Fruit fly (Drosophila melanogaster) whole organism, embryonic: Measurements from ENCODE around the gene eIF2gamma.

Experiments used
- Atf3 ChIP-seq: fragments of 200-800 bp; sonication (Bioruptor generic); optimal IDR thresholded peaks from 3 replicates; lab custom pipeline; 2016; ENCODE audit warnings: missing biosample characterization, missing genetic modification characterization
- Bdp1 ChIP-seq: fragments of 200-800 bp; sonication (Bioruptor generic); optimal IDR thresholded peaks from 3 replicates; lab custom pipeline; 2016; ENCODE audit warnings: missing biosample characterization, missing genetic modification characterization
- BtbVII ChIP-seq: fragments of 200-800 bp; sonication (Bioruptor generic); optimal IDR thresholded peaks from 3 replicates; lab custom pipeline; 2017; ENCODE audit warnings: missing biosample characterization, mild to moderate bottlenecking, missing genetic modification characterization
- CG10267 ChIP-seq: fragments of 200-800 bp; sonication (Bioruptor generic); optimal IDR thresholded peaks from 2 replicates; lab custom pipeline; 2018; ENCODE audit warnings: missing biosample characterization, mild to moderate bottlenecking, missing genetic modification characterization, moderate library complexity
- CG10654 ChIP-seq: fragments of 200-800 bp; sonication (Bioruptor generic); optimal IDR thresholded peaks from 2 replicates; lab custom pipeline; 2016; ENCODE audit warnings: missing biosample characterization, missing genetic modification characterization
- CG10959 ChIP-seq: fragments of 200-800 bp; sonication (Bioruptor generic); IDR thresholded peaks from 2 replicates; pipeline ENCODE4 v1.3.6; 2022; ENCODE audit warnings: missing biosample characterization, missing genetic modification characterization
- CG11456 ChIP-seq: fragments of 200-800 bp; sonication (Bioruptor generic); IDR thresholded peaks from 3 replicates; pipeline ENCODE4 v1.3.6; 2022; ENCODE audit warnings: missing biosample characterization, missing genetic modification characterization
- CG12942 ChIP-seq: fragments of 200-800 bp; sonication (Bioruptor generic); optimal IDR thresholded peaks from 3 replicates; lab custom pipeline; 2016; ENCODE audit warnings: missing biosample characterization, missing genetic modification characterization
- CG13123 ChIP-seq: fragments of 200-800 bp; sonication (Bioruptor generic); optimal IDR thresholded peaks from 2 replicates; lab custom pipeline; 2016; ENCODE audit warnings: missing biosample characterization, missing genetic modification characterization
- CG14965 ChIP-seq: fragments of 200-800 bp; sonication (Bioruptor generic); optimal IDR thresholded peaks from 2 replicates; lab custom pipeline; 2016; ENCODE audit warnings: missing biosample characterization, missing genetic modification characterization, borderline replicate concordance
- CG17186 ChIP-seq: fragments of 200-800 bp; sonication (Bioruptor generic); optimal IDR thresholded peaks from 3 replicates; lab custom pipeline; 2017; ENCODE audit warnings: missing biosample characterization, missing genetic modification reagents, missing genetic modification characterization
- CG17328 ChIP-seq: fragments of 200-800 bp; sonication (Bioruptor generic); IDR thresholded peaks from 2 replicates; pipeline ENCODE4 v1.3.6; 2022; ENCODE audit warnings: missing biosample characterization, missing genetic modification characterization
- CG17912 ChIP-seq: fragments of 200-800 bp; sonication (Bioruptor generic); optimal IDR thresholded peaks from 2 replicates; lab custom pipeline; 2018; ENCODE audit warnings: missing biosample characterization, mild to moderate bottlenecking, missing genetic modification characterization
- CG2889 ChIP-seq: fragments of 200-800 bp; sonication (Bioruptor generic); IDR thresholded peaks from 3 replicates; pipeline ENCODE4 v1.3.6; 2022; ENCODE audit warnings: missing biosample characterization, missing genetic modification characterization
- CG6854 ChIP-seq: fragments of 200-800 bp; sonication (Bioruptor generic); optimal IDR thresholded peaks from 3 replicates; lab custom pipeline; 2017; ENCODE audit warnings: missing biosample characterization, mild to moderate bottlenecking, missing genetic modification characterization
- CG8388 ChIP-seq: fragments of 200-800 bp; sonication (Bioruptor generic); optimal IDR thresholded peaks from 2 replicates; lab custom pipeline; 2019; ENCODE audit warnings: missing biosample characterization, mild to moderate bottlenecking, missing genetic modification characterization, moderate library complexity
- CG9437 ChIP-seq: fragments of 200-800 bp; sonication (Bioruptor generic); optimal IDR thresholded peaks from 2 replicates; lab custom pipeline; 2018; ENCODE audit warnings: missing biosample characterization, mild to moderate bottlenecking, missing genetic modification characterization
- CG9727 ChIP-seq: fragments of 200-800 bp; sonication (Bioruptor generic); optimal IDR thresholded peaks from 3 replicates; lab custom pipeline; 2017; ENCODE audit warnings: missing biosample characterization, mild to moderate bottlenecking, missing genetic modification characterization
- CoRest ChIP-seq: fragments of 200-800 bp; sonication (Bioruptor generic); optimal IDR thresholded peaks from 3 replicates; lab custom pipeline; 2018; ENCODE audit warnings: missing biosample characterization, mild to moderate bottlenecking, missing genetic modification characterization, moderate library complexity
- Dip3 ChIP-seq: fragments of 200-800 bp; sonication (Bioruptor generic); optimal IDR thresholded peaks from 3 replicates; lab custom pipeline; 2016; ENCODE audit warnings: missing biosample characterization, missing genetic modification characterization
- Elba2 ChIP-seq: fragments of 200-800 bp; sonication (Bioruptor generic); optimal IDR thresholded peaks from 3 replicates; lab custom pipeline; 2016; ENCODE audit warnings: missing biosample characterization, missing genetic modification characterization
- Ets97D ChIP-seq: fragments of 200-800 bp; sonication (Bioruptor generic); optimal IDR thresholded peaks from 3 replicates; lab custom pipeline; 2016; ENCODE audit warnings: missing biosample characterization, missing genetic modification characterization
- HLH4C ChIP-seq: fragments of 200-800 bp; sonication (Bioruptor generic); IDR thresholded peaks from 3 replicates; pipeline ENCODE4 v1.3.6; 2022; ENCODE audit warnings: missing biosample characterization, missing genetic modification characterization; ENCODE audit not compliant: partially characterized antibody
- NK7.1 ChIP-seq: fragments of 200-800 bp; sonication (Bioruptor generic); optimal IDR thresholded peaks from 3 replicates; lab custom pipeline; 2016; ENCODE audit warnings: missing biosample characterization, missing genetic modification characterization
- PHDP ChIP-seq: fragments of 200-800 bp; sonication (Bioruptor generic); optimal IDR thresholded peaks from 3 replicates; lab custom pipeline; 2018; ENCODE audit warnings: missing biosample characterization, mild to moderate bottlenecking, missing genetic modification characterization, moderate library complexity
- Sry-δ ChIP-seq: fragments of 200-800 bp; sonication (Bioruptor generic); optimal IDR thresholded peaks from 2 replicates; lab custom pipeline; 2016; ENCODE audit warnings: missing biosample characterization, missing genetic modification characterization
- ac ChIP-seq: fragments of 200-800 bp; sonication (Bioruptor generic); optimal IDR thresholded peaks from 3 replicates; lab custom pipeline; 2017; ENCODE audit warnings: missing biosample characterization, mild to moderate bottlenecking, missing genetic modification characterization
- al ChIP-seq: fragments of 200-800 bp; sonication (Bioruptor generic); IDR thresholded peaks from 2 replicates; pipeline ENCODE4 v1.3.6; 2022; ENCODE audit warnings: missing biosample characterization, missing genetic modification characterization
- ara ChIP-seq: fragments of 200-800 bp; sonication (Bioruptor generic); IDR thresholded peaks from 2 replicates; pipeline ENCODE4 v1.3.6; 2022; ENCODE audit warnings: missing biosample characterization, missing genetic modification characterization
- ci ChIP-seq: fragments of 200-800 bp; sonication (Bioruptor generic); IDR thresholded peaks from 3 replicates; pipeline ENCODE4 v1.3.6; 2022; ENCODE audit warnings: missing biosample characterization, missing genetic modification characterization
- crol ChIP-seq: fragments of 200-800 bp; sonication (Bioruptor generic); IDR thresholded peaks from 2 replicates; pipeline ENCODE4 v1.3.6; 2022; ENCODE audit warnings: missing biosample characterization, missing genetic modification characterization
- dm ChIP-seq: fragments of 200-800 bp; sonication (Bioruptor generic); optimal IDR thresholded peaks from 3 replicates; lab custom pipeline; 2016; ENCODE audit warnings: missing biosample characterization, missing genetic modification characterization
- dpn ChIP-seq, 2 experiments: fragments of 200-800 bp; sonication (Bioruptor generic); optimal IDR thresholded peaks; 3 replicates each; lab custom pipeline; 2016; ENCODE audit warnings: missing biosample characterization in 2 of 2, missing genetic modification characterization in 2 of 2
- dysf ChIP-seq: fragments of 200-800 bp; sonication (Bioruptor generic); IDR thresholded peaks from 3 replicates; pipeline ENCODE4 v1.3.6; 2022; ENCODE audit warnings: missing biosample characterization, missing genetic modification characterization
- gcm2 ChIP-seq: fragments of 200-800 bp; sonication (Bioruptor generic); optimal IDR thresholded peaks from 2 replicates; lab custom pipeline; 2016; ENCODE audit warnings: missing biosample characterization, missing genetic modification characterization
- ham ChIP-seq: fragments of 200-800 bp; sonication (Bioruptor generic); IDR thresholded peaks from 2 replicates; pipeline ENCODE4 v1.3.6; 2022; ENCODE audit warnings: missing biosample characterization, missing genetic modification characterization
- her ChIP-seq: fragments of 200-800 bp; sonication (Bioruptor generic); optimal IDR thresholded peaks from 2 replicates; lab custom pipeline; 2016; ENCODE audit warnings: missing biosample characterization, missing genetic modification characterization
- hkb ChIP-seq, 2 experiments: fragments of 200-800 bp in 1 of 2; fragments of >200 bp in 1 of 2; sonication (Bioruptor generic) in 1 of 2; IDR thresholded peaks in 1 of 2; optimal IDR thresholded peaks in 1 of 2; 2 replicates each; pipeline versions ENCODE4 v1.3.6 to Lab custom; 2017 to 2022; ENCODE audit warnings: missing biosample characterization in 1 of 2, missing genetic modification characterization in 1 of 2
- klu ChIP-seq: fragments of 200-800 bp; sonication (Bioruptor generic); IDR thresholded peaks from 2 replicates; pipeline ENCODE4 v1.3.6; 2022; ENCODE audit warnings: missing biosample characterization, missing genetic modification characterization
- oc ChIP-seq: fragments of 200-800 bp; sonication (Bioruptor generic); optimal IDR thresholded peaks from 2 replicates; lab custom pipeline; 2018; ENCODE audit warnings: missing biosample characterization, mild to moderate bottlenecking, missing genetic modification characterization, moderate library complexity
- pnt ChIP-seq: fragments of 200-800 bp; sonication (Bioruptor generic); optimal IDR thresholded peaks from 3 replicates; lab custom pipeline; 2016; ENCODE audit warnings: missing biosample characterization, missing genetic modification characterization
- prd ChIP-seq, 3 experiments: fragments of >200 bp in 2 of 3; fragments of 200-800 bp in 1 of 3; sonication (Bioruptor generic) in 1 of 3; optimal IDR thresholded peaks in 2 of 3; IDR thresholded peaks in 1 of 3; 2 replicates in 2 of 3; 3 replicates in 1 of 3; pipeline versions ENCODE4 v1.3.6 to Lab custom; 2017 to 2022; ENCODE audit warnings: missing biosample characterization in 1 of 3, missing genetic modification characterization in 1 of 3
- row ChIP-seq: fragments of 200-800 bp; sonication (Bioruptor generic); IDR thresholded peaks from 3 replicates; pipeline ENCODE4 v1.3.6; 2022; ENCODE audit warnings: missing biosample characterization, missing genetic modification characterization
- run ChIP-seq: fragments of 200-800 bp; sonication (Bioruptor generic); optimal IDR thresholded peaks from 3 replicates; lab custom pipeline; 2018; ENCODE audit warnings: missing biosample characterization, mild to moderate bottlenecking, missing genetic modification characterization
- slou ChIP-seq: fragments of 200-800 bp; sonication (Bioruptor generic); optimal IDR thresholded peaks from 3 replicates; lab custom pipeline; 2016; ENCODE audit warnings: missing biosample characterization, missing genetic modification characterization
- so ChIP-seq: fragments of 200-800 bp; sonication (Bioruptor generic); IDR thresholded peaks from 3 replicates; pipeline ENCODE4 v1.3.6; 2022; ENCODE audit warnings: missing biosample characterization, missing genetic modification characterization
- twi ChIP-seq: fragments of 200-800 bp; optimal IDR thresholded peaks from 2 replicates; lab custom pipeline; 2019; ENCODE audit warnings: missing biosample characterization, mild to moderate bottlenecking, missing genetic modification characterization, moderate library complexity
- unc-4 ChIP-seq: fragments of 200-800 bp; sonication (Bioruptor generic); IDR thresholded peaks from 2 replicates; pipeline ENCODE4 v1.3.6; 2022; ENCODE audit warnings: missing biosample characterization, missing genetic modification characterization; ENCODE audit not compliant: partially characterized antibody
- zen ChIP-seq: fragments of 200-800 bp; sonication (Bioruptor generic); optimal IDR thresholded peaks from 3 replicates; lab custom pipeline; 2018; ENCODE audit warnings: missing biosample characterization, mild to moderate bottlenecking, missing genetic modification characterization, moderate library complexity

Gene eIF2gamma

DNA sequence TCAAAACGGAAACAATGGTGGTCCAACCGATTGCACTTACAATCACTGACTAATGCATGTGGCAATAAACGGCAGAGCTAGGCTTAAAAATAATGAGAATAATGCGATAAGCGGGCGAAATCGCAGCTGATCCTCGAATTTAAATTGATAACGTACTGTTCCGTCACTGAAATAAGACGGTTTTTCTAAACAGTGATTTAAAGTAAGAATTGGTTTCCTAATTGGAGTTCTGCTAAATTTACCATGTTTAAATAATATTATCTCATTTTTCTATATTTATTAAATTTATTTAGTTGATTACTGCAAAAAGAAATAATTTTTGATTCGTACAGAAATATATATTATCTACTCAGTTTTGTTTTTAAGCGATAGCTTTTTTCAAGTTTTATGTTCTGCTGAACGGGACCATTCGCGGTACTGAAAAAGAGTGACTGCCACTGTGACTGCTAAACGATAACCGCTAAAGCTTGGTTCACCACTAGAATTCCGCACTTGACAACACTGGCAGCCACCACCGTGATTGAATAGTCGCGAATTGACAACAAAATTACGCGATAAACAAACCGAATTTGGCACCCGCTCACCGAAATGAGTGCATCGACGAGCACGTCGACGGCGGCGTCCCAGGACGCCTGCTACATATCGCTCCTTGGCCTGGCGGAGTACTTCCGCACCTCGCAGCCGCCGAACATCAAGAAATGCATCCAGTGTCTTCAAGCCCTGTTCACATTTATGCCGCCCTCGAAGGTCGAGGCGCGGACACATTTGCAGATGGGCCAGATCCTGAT, 54.4 kb downstream of the eIF2gamma start, which contains the start of the genes Spn88Eb and Mau2 (continued):
- peak; percentile 39 for TF ChIP-seq Ets97D (GFP tag; lab: Kevin White, UChicago)
- TF ChIP-seq zen, result peak; percentile 63
- no peak for TF ChIP-seq NK7.1 (GFP tag; lab: Kevin White, UChicago)
- TF ChIP-seq row, result peak; percentile 97
- no peak for TF ChIP-seq CG2889
- TF ChIP-seq pnt, result peak; percentile 9
- peak; percentile 68 for TF ChIP-seq CoRest
- peak; percentile 56 for TF ChIP-seq Bdp1
- TF ChIP-seq HLH4C (GFP tag; lab: Robert Waterston, UW), result peak; percentile 64
- no peak for TF ChIP-seq CG6854 (GFP tag; lab: Kevin White, UChicago)
- TF ChIP-seq CG9437, result peak; percentile 38
- TF ChIP-seq twi (tag; lab: Kevin White, UChicago), result no peak
- TF ChIP-seq so, result peak; percentile 52; the same call in 1 of the 3 replicates
- TF ChIP-seq CG17912 (GFP tag; lab: Kevin White, UChicago), result peak; percentile 26
- TF ChIP-seq CG13123, result peak; percentile 37
- TF ChIP-seq Dip3 (GFP tag; lab: Kevin White, UChicago), result peak; percentile 62
- TF ChIP-seq ci, result peak; percentile 73
- TF ChIP-seq CG8388 (GFP tag; lab: Kevin White, UChicago), result peak; percentile 49
- peak; percentile 47 for TF ChIP-seq Elba2
- no peak for TF ChIP-seq crol (GFP tag; lab: Robert Waterston, UW)
- peak; percentile 69 for TF ChIP-seq klu (GFP tag; lab: Robert Waterston, UW)
- TF ChIP-seq dm, result peak; percentile 49
- TF ChIP-seq Atf3 (GFP tag; lab: Kevin White, UChicago), result no peak
- TF ChIP-seq CG10959, result no peak
- no peak for TF ChIP-seq prd (optimal IDR thresholded peaks at IDR 0.05; lab: Kevin White, UChicago)
- peak; percentile 80 for TF ChIP-seq prd (GFP tag; IDR thresholded peaks at IDR 0.05; lab: Robert Waterston, UW)
- peak; percentile 53 for TF ChIP-seq CG17328 (GFP tag; lab: Robert Waterston, UW)
- peak; percentile 90 for TF ChIP-seq Sry-δ
- TF ChIP-seq CG17186 (GFP tag; lab: Kevin White, UChicago), result peak; percentile 52
- peak; percentile 70 for TF ChIP-seq al (GFP tag; lab: Robert Waterston, UW)
- peak; percentile 94 for TF ChIP-seq CG10267 (tag; lab: Kevin White, UChicago)
- TF ChIP-seq CG10654, result peak; percentile 34
- TF ChIP-seq ham (GFP tag; lab: Robert Waterston, UW), result no peak
- peak; percentile 70 to 76 for TF ChIP-seq dpn (GFP tag; optimal IDR thresholded peaks at IDR 0.05; lab: Kevin White, UChicago)
- peak; percentile 43; the same call in 1 of the 2 replicates for TF ChIP-seq ara (GFP tag; lab: Robert Waterston, UW)
- no peak for TF ChIP-seq BtbVII (GFP tag; lab: Kevin White, UChicago)
- no peak for TF ChIP-seq oc (tag; lab: Kevin White, UChicago)
- peak; percentile 33 for TF ChIP-seq PHDP (tag; lab: Kevin White, UChicago)
- TF ChIP-seq CG12942, result peak; percentile 61
- no peak for TF ChIP-seq gcm2 (GFP tag; lab: Kevin White, UChicago)
- TF ChIP-seq run, result no peak
- no peak for TF ChIP-seq CG14965
- peak; percentile 80 for TF ChIP-seq dysf (GFP tag; lab: Robert Waterston, UW)
- peak; percentile 48 for TF ChIP-seq CG9727
- TF ChIP-seq hkb (optimal IDR thresholded peaks at IDR 0.05; lab: Kevin White, UChicago), result no peak
- peak; percentile 19; the same call in 1 of the 2 replicates for TF ChIP-seq hkb (GFP tag; IDR thresholded peaks at IDR 0.05; lab: Robert Waterston, UW)
- TF ChIP-seq her (GFP tag; lab: Kevin White, UChicago), result peak; percentile 52
- no peak for TF ChIP-seq ac (GFP tag; lab: Kevin White, UChicago)
- TF ChIP-seq CG11456 (GFP tag; lab: Robert Waterston, UW), result peak; percentile 89
- no peak for TF ChIP-seq slou (GFP tag; lab: Kevin White, UChicago)
- TF ChIP-seq unc-4 (GFP tag; lab: Robert Waterston, UW), result peak; percentile 72
